Worm (Caenorhabditis elegans) whole organism, young adult: ENCODE data around the gene ubxn-6.
"Not testable (repeated sequence)": the region's sequence is repeated elsewhere in the genome, so short reads cannot be mapped to it uniquely, and the experiment has no call there.

Source experiments
- akir-1 ChIP-seq: fragments of 200-800 bp; sonication (Bioruptor generic); optimal IDR thresholded peaks from 2 replicates; lab custom pipeline; 2018; ENCODE audit warnings: mild to moderate bottlenecking, missing genetic modification characterization, moderate library complexity, missing compliant biosample characterization
- aptf-3 ChIP-seq: fragments of 200-800 bp; sonication (Bioruptor generic); IDR thresholded peaks from 2 replicates; pipeline ENCODE4 v1.3.6; 2022; ENCODE audit warnings: missing genetic modification characterization, missing compliant biosample characterization
- hlh-12 ChIP-seq: sonication (generic microtip); optimal IDR thresholded peaks from 2 replicates; lab custom pipeline; 2016; ENCODE audit warnings: missing genetic modification characterization, missing compliant biosample characterization
- let-607 ChIP-seq, 2 experiments: fragments of 200-800 bp in 1 of 2; sonication (Bioruptor generic) in 1 of 2; sonication (generic microtip) in 1 of 2; optimal IDR thresholded peaks; 2 replicates each; lab custom pipeline; 2016 to 2018; ENCODE audit warnings: mild to moderate bottlenecking in 2 of 2, missing compliant biosample characterization in 2 of 2, missing genetic modification characterization in 2 of 2, moderate library complexity in 2 of 2, missing genotype in 1 of 2
- lsl-1 ChIP-seq: fragments of 200-800 bp; sonication (Bioruptor generic); optimal IDR thresholded peaks from 2 replicates; lab custom pipeline; 2018; ENCODE audit warnings: mild to moderate bottlenecking, missing genetic modification characterization, moderate library complexity, missing compliant biosample characterization
- nfya-1 ChIP-seq: sonication (generic microtip); optimal IDR thresholded peaks from 2 replicates; lab custom pipeline; 2017; ENCODE audit warnings: antibody characterized with exemption, missing compliant biosample characterization, missing genetic modification characterization, borderline replicate concordance; ENCODE audit not compliant: insufficient read depth
- pha-4 ChIP-seq: fragments of 150-350 bp; sonication (generic microtip); optimal IDR thresholded peaks from 2 replicates; lab custom pipeline; 2014; ENCODE audit warnings: missing biosample characterization, missing genetic modification reagents, missing genetic modification characterization
- unc-62 ChIP-seq: fragments of 150-350 bp; optimal IDR thresholded peaks from 2 replicates; lab custom pipeline; 2014; ENCODE audit warnings: missing biosample characterization, missing genetic modification reagents, missing genetic modification characterization

DNA sequence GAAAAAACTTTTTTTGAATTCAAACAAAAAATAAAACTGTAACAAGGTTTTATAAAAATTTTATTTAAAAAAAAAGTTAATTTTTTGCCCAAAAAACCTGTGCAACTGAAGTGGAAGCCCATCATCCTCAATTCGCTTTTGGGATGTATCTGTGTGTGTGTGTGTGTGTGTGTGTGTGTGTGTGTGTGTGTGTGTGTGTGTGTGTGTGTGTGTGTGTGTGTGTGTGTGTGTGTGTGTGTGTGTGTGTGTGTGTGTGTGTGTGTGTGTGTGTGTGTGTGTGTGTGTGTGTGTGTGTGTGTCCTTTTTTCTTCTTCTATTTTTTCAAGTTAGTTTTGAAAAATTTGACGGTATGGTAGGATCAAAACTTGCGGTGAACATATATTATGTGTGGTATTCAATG lies 24.6 kb downstream of the ubxn-6 start:
- TF ChIP-seq unc-62 (GFP tag; lab: Kevin White, UChicago); pha-4 (tag; lab: Kevin White, UChicago); aptf-3; akir-1 (GFP tag; lab: Kevin White, UChicago); let-607 (tag; optimal IDR thresholded peaks at IDR 0.05; lab: Kevin White, UChicago); nfya-1; lsl-1 (GFP tag; lab: Kevin White, UChicago); hlh-12 (tag; lab: Kevin White, UChicago): not testable (repeated sequence)
